Fruit fly (Drosophila melanogaster): ENCODE results near the gene chm.

Gene chm

DNA sequence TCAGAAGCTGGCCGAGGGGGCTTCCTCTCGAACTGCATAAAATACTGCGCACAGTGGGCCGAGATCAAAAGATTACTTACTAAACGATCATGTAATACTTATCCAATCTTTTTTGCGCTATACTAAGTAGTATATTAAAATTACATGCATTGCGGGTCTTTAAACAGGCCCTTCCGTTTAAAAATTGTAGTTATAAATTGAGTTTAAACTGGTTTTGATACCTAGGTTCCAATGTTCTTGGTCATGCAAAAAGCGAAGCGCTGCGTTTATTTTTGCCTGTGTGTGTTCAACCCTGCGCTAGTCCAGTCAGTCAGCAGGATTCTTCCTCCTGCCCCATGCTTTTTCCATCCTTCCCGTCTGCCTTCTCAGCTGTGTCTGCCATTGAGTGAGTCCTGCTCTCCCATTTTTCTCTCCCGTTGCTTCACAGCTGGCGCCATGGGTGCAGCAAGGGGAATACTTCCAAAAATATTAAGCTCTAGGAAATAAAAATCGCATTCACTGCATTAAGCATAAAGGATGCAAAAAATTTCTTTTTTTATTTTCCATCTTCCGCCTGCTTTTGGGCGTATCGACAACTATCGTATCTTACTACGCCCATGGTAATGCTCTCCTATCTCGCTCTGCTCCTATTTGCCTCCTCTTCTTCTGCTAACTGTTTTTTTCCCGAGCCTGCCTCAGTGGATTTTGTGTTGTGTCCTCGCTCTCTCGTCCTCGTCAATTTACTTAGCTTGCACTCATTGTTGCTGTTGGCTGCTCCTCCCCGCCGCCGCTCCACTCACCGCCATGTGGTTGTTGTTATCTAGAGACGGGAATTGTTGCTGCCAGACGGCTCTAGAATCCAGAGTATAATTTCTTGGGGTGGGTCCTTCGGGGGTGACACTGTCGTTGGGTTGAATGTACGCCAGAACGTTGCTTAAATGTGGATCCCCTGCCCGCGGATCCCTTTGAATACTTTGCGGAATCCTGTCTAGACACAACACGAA lies 8.4 kb downstream of the chm start (continued):
- TF ChIP-seq nmo (GFP tag; optimal IDR thresholded peaks at IDR 0.05) (peak; percentile 16), CkIIα-i1 (GFP tag; IDR thresholded peaks at IDR 0.05) (0 out of 2 replicates have a peak, but pooled peaks have one; percentile 4), grn (GFP tag; optimal IDR thresholded peaks at IDR 0.05) (no peak), CG6254 (GFP tag; optimal IDR thresholded peaks at IDR 0.05) (no peak), Optix (GFP tag; IDR thresholded peaks at IDR 0.05) (no peak; the same call in 2 of the 3 replicates), CG1602 (GFP tag; optimal IDR thresholded peaks at IDR 0.05) (no peak), CG1024 (GFP tag; IDR thresholded peaks at IDR 0.05) (no peak), dmrt11E (tag; optimal IDR thresholded peaks at IDR 0.05) (peak; percentile 22), schlank (tag; optimal IDR thresholded peaks at IDR 0.05) (peak; percentile 73), shn (GFP tag; optimal IDR thresholded peaks at IDR 0.05) (peak; percentile 79), twi (tag; optimal IDR thresholded peaks at IDR 0.05) (no peak), fu2 (GFP tag; optimal IDR thresholded peaks at IDR 0.05) (peak; percentile 65), ac (GFP tag; optimal IDR thresholded peaks at IDR 0.05) (no peak), dysf (GFP tag; IDR thresholded peaks at IDR 0.05) (peak; percentile 84), odd (GFP tag; optimal IDR thresholded peaks at IDR 0.05) (no peak), ci (GFP tag; IDR thresholded peaks at IDR 0.05) (peak; percentile 81), ash1 (GFP tag; optimal IDR thresholded peaks at IDR 0.05) (no peak), CG15601 (tag; optimal IDR thresholded peaks at IDR 0.05) (no peak), Hmr (GFP tag; optimal IDR thresholded peaks at IDR 0.05) (peak; percentile 91), Ets97D (GFP tag; optimal IDR thresholded peaks at IDR 0.05) (no peak), Aef1 (GFP tag; IDR thresholded peaks at IDR 0.05) (peak; percentile 54; the same call in 2 of the 3 replicates), dimm (GFP tag; IDR thresholded peaks at IDR 0.05) (no peak), CG4854 (GFP tag; optimal IDR thresholded peaks at IDR 0.05) (no peak), maf-S (GFP tag; optimal IDR thresholded peaks at IDR 0.05) (peak; percentile 51), Dll (GFP tag; IDR thresholded peaks at IDR 0.05; ENCODE audit: partially characterized antibody) (no peak), MESR4 (GFP tag; optimal IDR thresholded peaks at IDR 0.05) (no peak), CG11560 (tag; IDR thresholded peaks at IDR 0.05) (peak; percentile 43; the same call in 1 of the 3 replicates), usp (GFP tag; optimal IDR thresholded peaks at IDR 0.05) (no peak), pros (GFP tag; optimal IDR thresholded peaks at IDR 0.05) (no peak)

dm6 chr2L:7422429-7423283 lies 10.4 kb downstream of the chm start:
- no peak for TF ChIP-seq CG17612 (GFP tag; IDR thresholded peaks at IDR 0.05)
- TF ChIP-seq CG4424 (GFP tag; optimal IDR thresholded peaks at IDR 0.05): peak; percentile 26
- TF ChIP-seq CG14050 (GFP tag; IDR thresholded peaks at IDR 0.05): no peak
- 0 out of 2 replicates have a peak, but pooled peaks have one; percentile 40 for TF ChIP-seq CG42726 (GFP tag; IDR thresholded peaks at IDR 0.05; ENCODE audit: partially characterized antibody)
- TF ChIP-seq CG9437 (GFP tag; optimal IDR thresholded peaks at IDR 0.05): peak; percentile 21
- no peak for TF ChIP-seq CG11695 (GFP tag; IDR thresholded peaks at IDR 0.05)
- TF ChIP-seq ATbp (GFP tag; optimal IDR thresholded peaks at IDR 0.05): peak; percentile 22
- TF ChIP-seq CG8281 (tag; optimal IDR thresholded peaks at IDR 0.05): no peak
- TF ChIP-seq CG12744 (GFP tag; optimal IDR thresholded peaks at IDR 0.05): no peak
- no peak for TF ChIP-seq CG5953 (GFP tag; IDR thresholded peaks at IDR 0.05)
- 0 out of 2 replicates have a peak, but pooled peaks have one; percentile 39 for TF ChIP-seq sim (GFP tag; IDR thresholded peaks at IDR 0.05)
- no peak for TF ChIP-seq CG14441 (GFP tag; IDR thresholded peaks at IDR 0.05)
- TF ChIP-seq Sry-δ (GFP tag; optimal IDR thresholded peaks at IDR 0.05): no peak
- TF ChIP-seq CG13775 (GFP tag; optimal IDR thresholded peaks at IDR 0.05): no peak
- no peak for TF ChIP-seq Ada2b (GFP tag; IDR thresholded peaks at IDR 0.05)
- TF ChIP-seq sens (GFP tag): peak; percentile 78
- no peak for TF ChIP-seq CG31388 (GFP tag; optimal IDR thresholded peaks at IDR 0.05)
- no peak for TF ChIP-seq HHEX (GFP tag; optimal IDR thresholded peaks at IDR 0.05)
- no peak; the same call in 1 of the 2 replicates for TF ChIP-seq CG10959 (GFP tag; IDR thresholded peaks at IDR 0.05)

All from whole organism, embryonic.